Fruit fly (Drosophila melanogaster): ENCODE measurements around the gene CG17075.

CG17075 gene

dm6 chr2L:297480-298284 is 30.4 kb upstream of the CG17075 start, which contains the start of gene Pi3K21B (continued):
- TF ChIP-seq NC2β (GFP tag; optimal IDR thresholded peaks at IDR 0.05) (peak; percentile 83), CG30403 (GFP tag; optimal IDR thresholded peaks at IDR 0.05) (peak; percentile 96), CG12659 (GFP tag; optimal IDR thresholded peaks at IDR 0.05) (peak; percentile 96), NK7.1 (GFP tag; optimal IDR thresholded peaks at IDR 0.05) (peak; percentile 59), CG10543 (GFP tag; optimal IDR thresholded peaks at IDR 0.05) (peak; percentile 92), CG9727 (GFP tag; optimal IDR thresholded peaks at IDR 0.05) (peak; percentile 87), salm (tag; optimal IDR thresholded peaks at IDR 0.05) (peak; percentile 60), sr (GFP tag; IDR thresholded peaks at IDR 0.05) (peak; percentile 52; the same call in 1 of the 3 replicates), disco-r (GFP tag; optimal IDR thresholded peaks at IDR 0.05) (peak; percentile 57), CG5245 (GFP tag; optimal IDR thresholded peaks at IDR 0.05) (peak; percentile 87), fd96Cb (tag; optimal IDR thresholded peaks at IDR 0.05) (peak; percentile 89), Sin3A (optimal IDR thresholded peaks at IDR 0.05) (peak; percentile 77), org-1 (GFP tag; optimal IDR thresholded peaks at IDR 0.05) (peak; percentile 73), CG10366 (GFP tag; IDR thresholded peaks at IDR 0.05) (peak; percentile 83), Rx (GFP tag; IDR thresholded peaks at IDR 0.05) (peak; percentile 84), CG2202 (tag; optimal IDR thresholded peaks at IDR 0.05) (peak; percentile 62), CG3847 (GFP tag; IDR thresholded peaks at IDR 0.05) (peak; percentile 93), Antp (GFP tag; optimal IDR thresholded peaks at IDR 0.05) (peak; percentile 97), bab2 (GFP tag; optimal IDR thresholded peaks at IDR 0.05) (peak; percentile 96), CG12219 (GFP tag; optimal IDR thresholded peaks at IDR 0.05) (peak; percentile 37), tio (GFP tag; optimal IDR thresholded peaks at IDR 0.05) (peak; percentile 93), Fer1 (GFP tag; optimal IDR thresholded peaks at IDR 0.05) (peak; percentile 86), CG32772 (GFP tag; IDR thresholded peaks at IDR 0.05) (peak; percentile 82), CG7372 (GFP tag; IDR thresholded peaks at IDR 0.05) (peak; percentile 80), CG16863 (GFP tag; optimal IDR thresholded peaks at IDR 0.05) (peak; percentile 86), dpn (GFP tag; optimal IDR thresholded peaks at IDR 0.05) (peak; percentile 93 to 94), chn (GFP tag; optimal IDR thresholded peaks at IDR 0.05) (peak; percentile 91), Ets97D (GFP tag; optimal IDR thresholded peaks at IDR 0.05) (peak; percentile 88), nmo (GFP tag; optimal IDR thresholded peaks at IDR 0.05) (peak; percentile 93), NFAT (GFP tag; IDR thresholded peaks at IDR 0.05) (peak; percentile 86), run (tag; optimal IDR thresholded peaks at IDR 0.05) (peak; percentile 67), Elba2 (GFP tag; optimal IDR thresholded peaks at IDR 0.05) (peak; percentile 61), toy (GFP tag; IDR thresholded peaks at IDR 0.05) (0 out of 2 replicates have a peak, but pooled peaks have one; percentile 43), Spps (tag; optimal IDR thresholded peaks at IDR 0.05) (peak; percentile 58), CG10565 (GFP tag; optimal IDR thresholded peaks at IDR 0.05) (peak; percentile 77), CG17829 (tag; optimal IDR thresholded peaks at IDR 0.05) (peak; percentile 89), mam (GFP tag; optimal IDR thresholded peaks at IDR 0.05) (peak; percentile 96), CG1233 (GFP tag; optimal IDR thresholded peaks at IDR 0.05) (peak; percentile 88), CTCF (GFP tag; optimal IDR thresholded peaks at IDR 0.05) (peak; percentile 29), h (optimal IDR thresholded peaks at IDR 0.05) (no peak), E2f1 (GFP tag; IDR thresholded peaks at IDR 0.05) (peak; percentile 75), bowl (GFP tag; IDR thresholded peaks at IDR 0.05) (0 out of 2 replicates have a peak, but pooled peaks have one; percentile 32), HLH4C (GFP tag; IDR thresholded peaks at IDR 0.05; ENCODE audit: partially characterized antibody) (no peak), Trl (optimal IDR thresholded peaks at IDR 0.05) (no peak), Trl (GFP tag; optimal IDR thresholded peaks at IDR 0.05) (peak; percentile 96), Ssrp (tag; optimal IDR thresholded peaks at IDR 0.05) (peak; percentile 90), tup (GFP tag; optimal IDR thresholded peaks at IDR 0.05) (peak; percentile 90), pho (GFP tag; optimal IDR thresholded peaks at IDR 0.05) (peak; percentile 90), ato (GFP tag; IDR thresholded peaks at IDR 0.05; ENCODE audit: partially characterized antibody) (no peak), lab (GFP tag; optimal IDR thresholded peaks at IDR 0.05) (peak; percentile 92), CG2120 (GFP tag; optimal IDR thresholded peaks at IDR 0.05) (peak; percentile 96)
